Worm (Caenorhabditis elegans) whole organism, L1 larva: Measurements from ENCODE around the gene F36D3.14.
A peak's percentile ranks its signal among the peaks of the same experiment; 100 is the strongest.

Experiments
- F16B12.6 ChIP-seq: fragments of 150-350 bp; optimal IDR thresholded peaks from 2 replicates; lab custom pipeline; 2014; ENCODE audit warnings: missing biosample characterization, missing genetic modification characterization
- aha-1 ChIP-seq: fragments of 150-350 bp; optimal IDR thresholded peaks from 2 replicates; lab custom pipeline; 2014; ENCODE audit warnings: missing biosample characterization, missing genetic modification characterization
- alr-1 ChIP-seq: fragments of 200-800 bp; sonication (Bioruptor generic); optimal IDR thresholded peaks from 2 replicates; lab custom pipeline; 2018; ENCODE audit warnings: borderline replicate concordance, mild to moderate bottlenecking, missing genetic modification characterization, missing compliant biosample characterization
- ama-1 ChIP-seq: fragments of 150-350 bp; optimal IDR thresholded peaks from 2 replicates; lab custom pipeline; 2014
- blmp-1 ChIP-seq: fragments of 150-350 bp; optimal IDR thresholded peaks from 2 replicates; lab custom pipeline; 2014; ENCODE audit warnings: missing biosample characterization, missing genetic modification characterization
- ceh-63 ChIP-seq: fragments of 200-800 bp; sonication (Bioruptor generic); optimal IDR thresholded peaks from 2 replicates; lab custom pipeline; 2018; ENCODE audit warnings: mild to moderate bottlenecking, missing genetic modification characterization, missing compliant biosample characterization
- ceh-82 ChIP-seq, 3 experiments: fragments of 150-350 bp in 1 of 3; sonication (generic microtip) in 2 of 3; optimal IDR thresholded peaks; 2 replicates each; lab custom pipeline; 2014 to 2017; ENCODE audit warnings: missing biosample characterization in 3 of 3, missing genetic modification characterization in 3 of 3
- ceh-88 ChIP-seq: fragments of 200-800 bp; sonication (Bioruptor generic); IDR thresholded peaks from 2 replicates; pipeline ENCODE4 v1.3.6; 2022; ENCODE audit warnings: missing genetic modification characterization, missing compliant biosample characterization
- ces-1 ChIP-seq: fragments of 150-350 bp; optimal IDR thresholded peaks from 2 replicates; lab custom pipeline; 2014; ENCODE audit warnings: missing biosample characterization, missing genetic modification reagents, missing genetic modification characterization
- dpl-1 ChIP-seq, 3 experiments: fragments of 150-350 bp in 2 of 3; sonication (generic microtip) in 1 of 3; optimal IDR thresholded peaks; 2 replicates each; lab custom pipeline; 2014 to 2017; ENCODE audit warnings: missing biosample characterization in 3 of 3, missing genetic modification characterization in 3 of 3, missing genetic modification reagents in 3 of 3
- dsc-1 ChIP-seq: sonication (generic microtip); optimal IDR thresholded peaks from 2 replicates; lab custom pipeline; 2016; ENCODE audit warnings: mild to moderate bottlenecking, missing genetic modification characterization, missing compliant biosample characterization
- efl-3 ChIP-seq: fragments of 200-800 bp; sonication (Bioruptor generic); optimal IDR thresholded peaks from 2 replicates; lab custom pipeline; 2018; ENCODE audit warnings: mild to moderate bottlenecking, missing genetic modification characterization, missing compliant biosample characterization
- egl-13 ChIP-seq: sonication (generic microtip); optimal IDR thresholded peaks from 2 replicates; lab custom pipeline; 2016; ENCODE audit warnings: missing genotype, missing genetic modification reagents, missing genetic modification characterization, missing compliant biosample characterization
- egl-27 ChIP-seq, 2 experiments: fragments of 150-350 bp in 1 of 2; sonication (generic microtip); optimal IDR thresholded peaks; 3 replicates each; lab custom pipeline; 2017 to 2018; ENCODE audit warnings: missing biosample characterization in 2 of 2, missing genetic modification characterization in 2 of 2, missing genetic modification reagents in 2 of 2
- elt-2 ChIP-seq: sonication (generic microtip); optimal IDR thresholded peaks from 2 replicates; lab custom pipeline; 2016; ENCODE audit warnings: missing genetic modification characterization, mild to moderate bottlenecking, inconsistent platforms, missing compliant biosample characterization, missing genetic modification reagents
- elt-3 ChIP-seq, 6 experiments: fragments of 150-350 bp in 1 of 6; sonication (generic microtip); optimal IDR thresholded peaks; 2 replicates each; lab custom pipeline; 2017 to 2018; ENCODE audit warnings: missing biosample characterization in 6 of 6, missing genetic modification characterization in 6 of 6, inconsistent platforms in 1 of 6
- ets-5 ChIP-seq: fragments of 200-800 bp; sonication (Bioruptor generic); IDR thresholded peaks from 2 replicates; pipeline ENCODE4 v1.3.6; 2022; ENCODE audit warnings: missing genetic modification characterization, missing compliant biosample characterization
- fkh-10 ChIP-seq: sonication (generic microtip); optimal IDR thresholded peaks from 2 replicates; lab custom pipeline; 2017; ENCODE audit warnings: missing biosample characterization, missing genetic modification reagents, missing genetic modification characterization
- fkh-8 ChIP-seq: sonication (generic microtip); optimal IDR thresholded peaks from 2 replicates; lab custom pipeline; 2016; ENCODE audit warnings: mild to moderate bottlenecking, missing genetic modification characterization, missing compliant biosample characterization
- fos-1 ChIP-seq: fragments of 150-350 bp; optimal IDR thresholded peaks from 2 replicates; lab custom pipeline; 2014; ENCODE audit warnings: missing biosample characterization, missing genetic modification characterization
- grh-1 ChIP-seq: fragments of 200-800 bp; sonication (Bioruptor generic); IDR thresholded peaks from 2 replicates; pipeline ENCODE4 v1.3.6; 2022; ENCODE audit warnings: missing genetic modification reagents, missing genetic modification characterization, missing compliant biosample characterization
- jun-1 ChIP-seq: fragments of 150-350 bp; optimal IDR thresholded peaks from 2 replicates; lab custom pipeline; 2014; ENCODE audit warnings: missing biosample characterization, missing genetic modification reagents, missing genetic modification characterization
- lin-13 ChIP-seq: fragments of 150-350 bp; optimal IDR thresholded peaks from 2 replicates; lab custom pipeline; 2014; ENCODE audit warnings: missing biosample characterization, missing genetic modification reagents, missing genetic modification characterization
- lin-35 ChIP-seq, 2 experiments: fragments of 150-350 bp; optimal IDR thresholded peaks; 2 replicates each; lab custom pipeline; 2014; ENCODE audit warnings: missing biosample characterization in 2 of 2, missing genetic modification characterization in 2 of 2, missing genetic modification reagents in 2 of 2
- lin-39 ChIP-seq: fragments of 150-350 bp; optimal IDR thresholded peaks from 2 replicates; lab custom pipeline; 2014; ENCODE audit warnings: missing biosample characterization, missing genetic modification reagents, missing genetic modification characterization
- lir-3 ChIP-seq: sonication (generic microtip); optimal IDR thresholded peaks from 2 replicates; lab custom pipeline; 2016; ENCODE audit warnings: mild to moderate bottlenecking, missing genetic modification characterization, moderate library complexity, missing compliant biosample characterization; ENCODE audit not compliant: poor library complexity
- lsy-2 ChIP-seq, 2 experiments: fragments of 150-350 bp; optimal IDR thresholded peaks; 2 replicates each; lab custom pipeline; 2014; ENCODE audit warnings: missing biosample characterization in 2 of 2, missing genetic modification characterization in 2 of 2
- mep-1 ChIP-seq: fragments of 150-350 bp; optimal IDR thresholded peaks from 2 replicates; lab custom pipeline; 2014; ENCODE audit warnings: missing biosample characterization, missing genetic modification characterization
- nhr-11 ChIP-seq: fragments of 150-350 bp; optimal IDR thresholded peaks from 2 replicates; lab custom pipeline; 2014; ENCODE audit warnings: missing biosample characterization, missing genetic modification characterization
- nhr-19 ChIP-seq: fragments of 200-800 bp; sonication (Bioruptor generic); conservative IDR thresholded peaks from 2 replicates; pipeline ENCODE4 v1.3.6; 2022; ENCODE audit warnings: missing genetic modification characterization, missing compliant biosample characterization
- nhr-84 ChIP-seq: sonication (generic microtip); optimal IDR thresholded peaks from 2 replicates; lab custom pipeline; 2017; ENCODE audit warnings: missing biosample characterization, missing genetic modification characterization
- nhr-90 ChIP-seq: sonication (generic microtip); optimal IDR thresholded peaks from 2 replicates; lab custom pipeline; 2016; ENCODE audit warnings: mild to moderate bottlenecking, missing genetic modification characterization, missing compliant biosample characterization; ENCODE audit not compliant: poor library complexity
- pax-3 ChIP-seq: fragments of 200-800 bp; sonication (Bioruptor generic); optimal IDR thresholded peaks from 2 replicates; lab custom pipeline; 2018; ENCODE audit warnings: mild to moderate bottlenecking, missing genetic modification characterization, moderate library complexity, missing compliant biosample characterization
- rnt-1 ChIP-seq: sonication (generic microtip); optimal IDR thresholded peaks from 2 replicates; lab custom pipeline; 2016; ENCODE audit warnings: mild to moderate bottlenecking, missing genetic modification characterization, moderate library complexity, missing compliant biosample characterization
- skn-1 ChIP-seq: fragments of 150-350 bp; optimal IDR thresholded peaks from 2 replicates; lab custom pipeline; 2014; ENCODE audit warnings: missing biosample characterization, missing genetic modification characterization
- snpc-4 ChIP-seq: fragments of 150-350 bp; optimal IDR thresholded peaks from 2 replicates; lab custom pipeline; 2014; ENCODE audit warnings: missing biosample characterization, missing genetic modification characterization
- snu-23 ChIP-seq: sonication (generic microtip); optimal IDR thresholded peaks from 2 replicates; lab custom pipeline; 2016; ENCODE audit warnings: missing genetic modification characterization, missing compliant biosample characterization
- sox-4 ChIP-seq: sonication (generic microtip); optimal IDR thresholded peaks from 2 replicates; lab custom pipeline; 2016; ENCODE audit warnings: missing genetic modification characterization, missing compliant biosample characterization
- sptf-1 ChIP-seq: fragments of 150-350 bp; optimal IDR thresholded peaks from 2 replicates; lab custom pipeline; 2014; ENCODE audit warnings: missing biosample characterization, missing genetic modification characterization
- tbx-2 ChIP-seq: sonication (generic microtip); optimal IDR thresholded peaks from 2 replicates; lab custom pipeline; 2016; ENCODE audit warnings: missing genetic modification characterization, missing compliant biosample characterization
- tlp-1 ChIP-seq: fragments of 150-350 bp; optimal IDR thresholded peaks from 2 replicates; lab custom pipeline; 2014; ENCODE audit warnings: missing biosample characterization, missing genetic modification characterization
- unc-98 ChIP-seq: fragments of 200-800 bp; sonication (Bioruptor generic); IDR thresholded peaks from 2 replicates; pipeline ENCODE4 v1.3.6; 2022; ENCODE audit warnings: missing genetic modification characterization, missing compliant biosample characterization
- xbp-1 ChIP-seq: sonication (generic microtip); optimal IDR thresholded peaks from 2 replicates; lab custom pipeline; 2016; ENCODE audit warnings: missing genetic modification characterization, missing compliant biosample characterization
- zag-1 ChIP-seq: fragments of 150-350 bp; optimal IDR thresholded peaks from 2 replicates; lab custom pipeline; 2014; ENCODE audit warnings: missing biosample characterization, missing genetic modification characterization
- ztf-11 ChIP-seq, 2 experiments: sonication (generic microtip); optimal IDR thresholded peaks; 2 replicates each; lab custom pipeline; 2016 to 2017; ENCODE audit warnings: missing genetic modification characterization in 2 of 2, missing biosample characterization in 1 of 2, missing compliant biosample characterization in 1 of 2
- ztf-4 ChIP-seq: fragments of 150-350 bp; optimal IDR thresholded peaks from 2 replicates; lab custom pipeline; 2014; ENCODE audit warnings: missing biosample characterization, missing genetic modification characterization

F36D3.14 gene

ce11 chrV:16537908-16538446 lies 34.9 kb upstream of the F36D3.14 start, which contains the start of gene Y32B12B.2 (continued):
- no peak for TF ChIP-seq sptf-1 (tag; lab: Kevin White, UChicago)
- no peak for TF ChIP-seq ceh-63 (GFP tag; lab: Kevin White, UChicago)
- peak; percentile 63 for TF ChIP-seq snpc-4 (tag; lab: Kevin White, UChicago)
- TF ChIP-seq nhr-90 (tag; lab: Kevin White, UChicago), result peak; percentile 62
- TF ChIP-seq rnt-1 (tag; lab: Kevin White, UChicago), result no peak
- TF ChIP-seq elt-2 (tag; lab: Kevin White, UChicago), result peak; percentile 38
- peak; percentile 43 to 56 (median 45) for TF ChIP-seq ceh-82 (tag; optimal IDR thresholded peaks at IDR 0.05; lab: Kevin White, UChicago)
- peak; percentile 47 for TF ChIP-seq xbp-1 (tag; lab: Kevin White, UChicago)
- no peak for TF ChIP-seq mep-1 (tag; lab: Kevin White, UChicago)
- TF ChIP-seq lin-13 (GFP tag; lab: Kevin White, UChicago), result peak; percentile 3
- peak; percentile 38 for TF ChIP-seq fkh-8 (tag; lab: Kevin White, UChicago)
- TF ChIP-seq nhr-11, result no peak
- TF ChIP-seq dsc-1 (tag; lab: Kevin White, UChicago), result peak; percentile 58
- TF ChIP-seq lsy-2 (tag; optimal IDR thresholded peaks at IDR 0.05; lab: Kevin White, UChicago), result peak; percentile 96 to 98
- peak; percentile 49 for TF ChIP-seq pax-3 (tag; lab: Kevin White, UChicago)
- no peak for TF ChIP-seq jun-1 (tag; lab: Kevin White, UChicago)
- no peak for TF ChIP-seq blmp-1 (tag; lab: Kevin White, UChicago)
- no peak for TF ChIP-seq lir-3 (tag; lab: Kevin White, UChicago)
- no peak for TF ChIP-seq egl-27 (tag; optimal IDR thresholded peaks at IDR 0.05; lab: Kevin White, UChicago)
- no peak for TF ChIP-seq nhr-84 (tag; lab: Kevin White, UChicago)
- TF ChIP-seq tlp-1 (tag; lab: Kevin White, UChicago), result no peak
- peak; percentile 65 for TF ChIP-seq egl-13
- peak; percentile 58 for TF ChIP-seq unc-98 (GFP tag; lab: Robert Waterston, UW)
- TF ChIP-seq efl-3 (GFP tag; lab: Kevin White, UChicago), result no peak
- TF ChIP-seq tbx-2 (tag; lab: Kevin White, UChicago), result peak; percentile 65
- no peak for TF ChIP-seq ets-5 (GFP tag; lab: Robert Waterston, UW)
- TF ChIP-seq snu-23 (GFP tag; lab: Kevin White, UChicago), result peak; percentile 68
- no peak for TF ChIP-seq aha-1 (tag; lab: Kevin White, UChicago)
- no peak for TF ChIP-seq ama-1 (lab: Kevin White, UChicago)
- TF ChIP-seq skn-1, result peak; percentile 6
- TF ChIP-seq fkh-10 (GFP tag; lab: Kevin White, UChicago), result no peak
- no peak for TF ChIP-seq ceh-88 (GFP tag; lab: Robert Waterston, UW)
- peak in 1 of 6 experiments; percentile 4 for TF ChIP-seq elt-3 (tag; optimal IDR thresholded peaks at IDR 0.05; lab: Kevin White, UChicago)
- peak; percentile 38 for TF ChIP-seq lin-39 (tag; lab: Kevin White, UChicago)
- TF ChIP-seq F16B12.6, result peak; percentile 88
- TF ChIP-seq zag-1 (tag; lab: Kevin White, UChicago), result no peak
- peak; percentile 77 to 87 (median 84) for TF ChIP-seq dpl-1 (GFP tag; optimal IDR thresholded peaks at IDR 0.05; lab: Kevin White, UChicago)
- TF ChIP-seq fos-1, result no peak
- no peak for TF ChIP-seq ces-1
- no peak for TF ChIP-seq ztf-4 (tag; lab: Kevin White, UChicago)
- no peak for TF ChIP-seq alr-1 (tag; lab: Kevin White, UChicago)
- TF ChIP-seq, all 84 proteins: peak for 40

ce11 chrV:16536701-16537100 lies 33.6 kb upstream of the F36D3.14 start, which contains the start of gene Y32B12B.1:
Gene Y32B12B.1 (plus strand): TSS chrV:16537001.
- no peak for TF ChIP-seq nhr-19
- TF ChIP-seq tlp-1 (tag; lab: Kevin White, UChicago), result no peak
- no peak for TF ChIP-seq ces-1
- no peak for TF ChIP-seq lin-13 (GFP tag; lab: Kevin White, UChicago)
- TF ChIP-seq sox-4 (tag; lab: Kevin White, UChicago), result no peak
- TF ChIP-seq elt-3 (tag; optimal IDR thresholded peaks at IDR 0.05; lab: Kevin White, UChicago), result no peak
- no peak for TF ChIP-seq snu-23 (GFP tag; lab: Kevin White, UChicago)
- TF ChIP-seq grh-1 (GFP tag; lab: Robert Waterston, UW), result no peak
- TF ChIP-seq ceh-88 (GFP tag; lab: Robert Waterston, UW), result no peak
- no peak for TF ChIP-seq fkh-8 (tag; lab: Kevin White, UChicago)
- no peak for TF ChIP-seq lin-35 (GFP tag; optimal IDR thresholded peaks at IDR 0.05; lab: Kevin White, UChicago)
- TF ChIP-seq ztf-11 (tag; optimal IDR thresholded peaks at IDR 0.05; lab: Kevin White, UChicago), result no peak
